Fruit fly (Drosophila melanogaster) whole organism, wandering third instar larva: ENCODE results near the gene tal-2A.

Experiments used
- CG32264 ChIP-seq: fragments of 200-800 bp; sonication (Bioruptor generic); optimal IDR thresholded peaks from 2 replicates; lab custom pipeline; 2016; ENCODE audit warnings: missing biosample characterization, missing genetic modification characterization
- Hnf4 ChIP-seq: fragments of 200-800 bp; sonication (Bioruptor generic); optimal IDR thresholded peaks from 2 replicates; lab custom pipeline; 2016; ENCODE audit warnings: missing biosample characterization, mild to moderate bottlenecking, missing genetic modification characterization
- Myc ChIP-seq: fragments of >200 bp; optimal IDR thresholded peaks from 2 replicates; lab custom pipeline; 2017
- N ChIP-seq: fragments of >200 bp; optimal IDR thresholded peaks from 2 replicates; lab custom pipeline; 2018; ENCODE audit warnings: missing biosample characterization, missing external identifiers, missing genetic modification characterization
- br ChIP-seq: fragments of 200-800 bp; sonication (Bioruptor generic); optimal IDR thresholded peaks from 2 replicates; lab custom pipeline; 2016; ENCODE audit warnings: missing biosample characterization, missing genetic modification characterization
- brk ChIP-seq: fragments of 200-800 bp; sonication (Bioruptor generic); optimal IDR thresholded peaks from 2 replicates; lab custom pipeline; 2016; ENCODE audit warnings: missing biosample characterization, mild to moderate bottlenecking, missing genetic modification characterization
- dl ChIP-seq, 2 experiments: fragments of 175-275, 200-275 bp in 1 of 2; fragments of 200-275 bp in 1 of 2; sonication (Bioruptor generic); optimal IDR thresholded peaks; lab custom pipeline; 2018; ENCODE audit warnings: mild to moderate bottlenecking in 2 of 2, missing biosample characterization in 2 of 2, missing genetic modification characterization in 2 of 2, moderate library complexity in 2 of 2; ENCODE audit not compliant: partially characterized antibody in 2 of 2, insufficient read depth in 1 of 2
- dmrt93B ChIP-seq: fragments of 200-800 bp; sonication (Bioruptor generic); optimal IDR thresholded peaks from 2 replicates; lab custom pipeline; 2018; ENCODE audit warnings: missing biosample characterization, mild to moderate bottlenecking, missing genetic modification characterization
- sv ChIP-seq: fragments of 200-800 bp; sonication (Bioruptor generic); optimal IDR thresholded peaks from 3 replicates; lab custom pipeline; 2016; ENCODE audit warnings: missing biosample characterization, missing genetic modification characterization
- usp ChIP-seq: fragments of >200 bp; optimal IDR thresholded peaks from 2 replicates; lab custom pipeline; 2017; ENCODE audit warnings: missing biosample characterization, missing genetic modification characterization

- TF ChIP-seq Myc (lab: Kevin White, UChicago) (no peak), sv (no peak), dl (GFP tag; optimal IDR thresholded peaks at IDR 0.05; lab: Kevin White, UChicago; ENCODE audit: insufficient read depth in 1 of 2, partially characterized antibody in 2 of 2) (no peak), usp (GFP tag; lab: Kevin White, UChicago) (no peak), dmrt93B (GFP tag; lab: Kevin White, UChicago) (no peak), brk (GFP tag; lab: Kevin White, UChicago) (no peak), Hnf4 (GFP tag; lab: Kevin White, UChicago) (no peak), CG32264 (no peak), br (GFP tag; lab: Kevin White, UChicago) (no peak), N (GFP tag; lab: Kevin White, UChicago) (no peak)
Observed at dm6 chr3R:13807330-13807729, 5.6 kb upstream of the tal-2A start.
